Fruit fly (Drosophila melanogaster) whole organism, embryonic: Measurements from ENCODE around the gene Muc14A.
A peak's percentile ranks its signal among the peaks of the same experiment; 100 is the strongest.

Experiments
- Atf3 ChIP-seq: fragments of 200-800 bp; sonication (Bioruptor generic); optimal IDR thresholded peaks from 3 replicates; lab custom pipeline; 2016; ENCODE audit warnings: missing biosample characterization, missing genetic modification characterization
- CG10543 ChIP-seq: fragments of 200-800 bp; sonication (Bioruptor generic); optimal IDR thresholded peaks from 3 replicates; lab custom pipeline; 2017; ENCODE audit warnings: missing biosample characterization, mild to moderate bottlenecking, missing genetic modification characterization, moderate library complexity
- CG10565 ChIP-seq: fragments of 200-800 bp; sonication (Bioruptor generic); optimal IDR thresholded peaks from 3 replicates; lab custom pipeline; 2016; ENCODE audit warnings: missing biosample characterization, mild to moderate bottlenecking, missing genetic modification characterization
- CG11398 ChIP-seq: fragments of 200-800 bp; sonication (Bioruptor generic); optimal IDR thresholded peaks from 2 replicates; lab custom pipeline; 2016; ENCODE audit warnings: missing biosample characterization, missing genetic modification characterization
- CG1233 ChIP-seq: fragments of 200-800 bp; sonication (Bioruptor generic); optimal IDR thresholded peaks from 4 replicates; lab custom pipeline; 2018; ENCODE audit warnings: missing biosample characterization, mild to moderate bottlenecking, missing genetic modification characterization
- CG14441 ChIP-seq: fragments of 200-800 bp; sonication (Bioruptor generic); IDR thresholded peaks from 2 replicates; pipeline ENCODE4 v1.3.6; 2022; ENCODE audit warnings: missing biosample characterization, missing genetic modification characterization
- CG14965 ChIP-seq: fragments of 200-800 bp; sonication (Bioruptor generic); optimal IDR thresholded peaks from 2 replicates; lab custom pipeline; 2016; ENCODE audit warnings: missing biosample characterization, missing genetic modification characterization, borderline replicate concordance
- CG1647 ChIP-seq: fragments of 200-800 bp; sonication (Bioruptor generic); optimal IDR thresholded peaks from 3 replicates; lab custom pipeline; 2016; ENCODE audit warnings: missing biosample characterization, missing genetic modification characterization
- CG17612 ChIP-seq: fragments of 200-800 bp; sonication (Bioruptor generic); IDR thresholded peaks from 2 replicates; pipeline ENCODE4 v1.3.6; 2022; ENCODE audit warnings: missing biosample characterization, missing genetic modification characterization
- CG17829 ChIP-seq: fragments of 200-800 bp; optimal IDR thresholded peaks from 2 replicates; lab custom pipeline; 2019; ENCODE audit warnings: missing biosample characterization, mild to moderate bottlenecking, missing genetic modification characterization, moderate library complexity
- CG1792 ChIP-seq: fragments of 200-800 bp; sonication (Bioruptor generic); optimal IDR thresholded peaks from 2 replicates; lab custom pipeline; 2016; ENCODE audit warnings: missing biosample characterization, missing genetic modification characterization
- CG18476 ChIP-seq: fragments of 200-800 bp; sonication (Bioruptor generic); optimal IDR thresholded peaks from 2 replicates; lab custom pipeline; 2016; ENCODE audit warnings: missing biosample characterization, mild to moderate bottlenecking, missing genetic modification characterization
- CG31365 ChIP-seq: fragments of 200-800 bp; sonication (Bioruptor generic); optimal IDR thresholded peaks from 2 replicates; lab custom pipeline; 2018; ENCODE audit warnings: missing biosample characterization, mild to moderate bottlenecking, missing genetic modification characterization
- CG33213 ChIP-seq: fragments of 200-800 bp; sonication (Bioruptor generic); optimal IDR thresholded peaks from 3 replicates; lab custom pipeline; 2016; ENCODE audit warnings: missing biosample characterization, missing genetic modification characterization
- CG33557 ChIP-seq: fragments of 200-800 bp; sonication (Bioruptor generic); optimal IDR thresholded peaks from 2 replicates; lab custom pipeline; 2019; ENCODE audit warnings: missing biosample characterization, mild to moderate bottlenecking, missing genetic modification characterization, moderate library complexity
- CG3838 ChIP-seq: fragments of 200-800 bp; sonication (Bioruptor generic); optimal IDR thresholded peaks from 3 replicates; lab custom pipeline; 2016; ENCODE audit warnings: missing biosample characterization, missing genetic modification characterization
- CG6683 ChIP-seq: fragments of 200-800 bp; sonication (Bioruptor generic); optimal IDR thresholded peaks from 2 replicates; lab custom pipeline; 2017; ENCODE audit warnings: missing biosample characterization, mild to moderate bottlenecking, missing genetic modification characterization, missing genetic modification reagents
- CG9437 ChIP-seq: fragments of 200-800 bp; sonication (Bioruptor generic); optimal IDR thresholded peaks from 2 replicates; lab custom pipeline; 2018; ENCODE audit warnings: missing biosample characterization, mild to moderate bottlenecking, missing genetic modification characterization
- CG9797 ChIP-seq: fragments of 200-800 bp; sonication (Bioruptor generic); optimal IDR thresholded peaks from 3 replicates; lab custom pipeline; 2018; ENCODE audit warnings: missing biosample characterization, mild to moderate bottlenecking, missing genetic modification characterization
- Chrac-16 ChIP-seq: fragments of 200-800 bp; sonication (Bioruptor generic); optimal IDR thresholded peaks from 3 replicates; lab custom pipeline; 2016; ENCODE audit warnings: missing biosample characterization, missing genetic modification characterization
- CoRest ChIP-seq: fragments of 200-800 bp; sonication (Bioruptor generic); optimal IDR thresholded peaks from 3 replicates; lab custom pipeline; 2018; ENCODE audit warnings: missing biosample characterization, mild to moderate bottlenecking, missing genetic modification characterization, moderate library complexity
- Gsc ChIP-seq: fragments of 200-800 bp; sonication (Bioruptor generic); IDR thresholded peaks from 2 replicates; pipeline ENCODE4 v1.3.6; 2022; ENCODE audit warnings: missing biosample characterization, missing genetic modification characterization
- Hr51 ChIP-seq, 2 experiments: fragments of 200-800 bp; sonication (Bioruptor generic); optimal IDR thresholded peaks; 2 replicates in 1 of 2; 3 replicates in 1 of 2; lab custom pipeline; 2016 to 2018; ENCODE audit warnings: missing biosample characterization in 2 of 2, missing genetic modification characterization in 2 of 2, mild to moderate bottlenecking in 1 of 2, moderate library complexity in 1 of 2
- Myb ChIP-seq: fragments of 200-800 bp; sonication (Bioruptor generic); optimal IDR thresholded peaks from 2 replicates; lab custom pipeline; 2016; ENCODE audit warnings: missing biosample characterization, missing genetic modification characterization
- Nf-YB ChIP-seq: fragments of 200-800 bp; sonication (Bioruptor generic); optimal IDR thresholded peaks from 3 replicates; lab custom pipeline; 2019; ENCODE audit warnings: missing biosample characterization, mild to moderate bottlenecking, missing genetic modification characterization, moderate library complexity
- Opbp ChIP-seq: fragments of 200-800 bp; sonication (Bioruptor generic); IDR thresholded peaks from 3 replicates; pipeline ENCODE4 v1.3.6; 2022; ENCODE audit warnings: missing biosample characterization, missing genetic modification characterization; ENCODE audit not compliant: partially characterized antibody
- Sox102F ChIP-seq: fragments of 200-800 bp; sonication (Bioruptor generic); optimal IDR thresholded peaks from 2 replicates; lab custom pipeline; 2018; ENCODE audit warnings: missing biosample characterization, mild to moderate bottlenecking, missing genetic modification characterization, moderate library complexity
- Stat92E ChIP-seq, 3 experiments: fragments of >200 bp in 2 of 3; fragments of 200-800 bp in 1 of 3; sonication (Bioruptor generic) in 1 of 3; optimal IDR thresholded peaks; 2 replicates each; lab custom pipeline; 2017 to 2019; ENCODE audit warnings: missing biosample characterization in 3 of 3, missing genetic modification characterization in 3 of 3, mild to moderate bottlenecking in 1 of 3, moderate library complexity in 1 of 3
- Usf ChIP-seq: fragments of 200-800 bp; sonication (Bioruptor generic); optimal IDR thresholded peaks from 2 replicates; lab custom pipeline; 2017; ENCODE audit warnings: missing genotype, missing biosample characterization, missing genetic modification characterization
- Vsx1 ChIP-seq: fragments of 200-800 bp; sonication (Bioruptor generic); optimal IDR thresholded peaks from 2 replicates; lab custom pipeline; 2017; ENCODE audit warnings: missing biosample characterization, mild to moderate bottlenecking, missing genetic modification characterization, missing genetic modification reagents
- Xbp1 ChIP-seq: fragments of 200-800 bp; sonication (Bioruptor generic); optimal IDR thresholded peaks from 3 replicates; lab custom pipeline; 2016; ENCODE audit warnings: missing biosample characterization, mild to moderate bottlenecking, missing genetic modification characterization
- emc ChIP-seq: fragments of 200-800 bp; sonication (Bioruptor generic); optimal IDR thresholded peaks from 2 replicates; lab custom pipeline; 2016; ENCODE audit warnings: missing biosample characterization, missing genetic modification characterization
- gro ChIP-seq: fragments of 200-800 bp; sonication (Bioruptor generic); optimal IDR thresholded peaks from 2 replicates; lab custom pipeline; 2016; ENCODE audit warnings: missing biosample characterization, missing genetic modification characterization
- insv ChIP-seq, 2 experiments: fragments of 200-800 bp; sonication (Bioruptor generic); optimal IDR thresholded peaks; 3 replicates each; lab custom pipeline; 2016 to 2018; ENCODE audit warnings: missing biosample characterization in 2 of 2, missing genetic modification characterization in 2 of 2
- kay ChIP-seq: fragments of 200-800 bp; sonication (Bioruptor generic); optimal IDR thresholded peaks from 2 replicates; lab custom pipeline; 2016; ENCODE audit warnings: missing biosample characterization, missing genetic modification characterization
- mirr ChIP-seq: fragments of 200-800 bp; sonication (Bioruptor generic); optimal IDR thresholded peaks from 3 replicates; lab custom pipeline; 2018; ENCODE audit warnings: missing biosample characterization, mild to moderate bottlenecking, missing genetic modification characterization
- pb ChIP-seq: fragments of 200-800 bp; sonication (Bioruptor generic); optimal IDR thresholded peaks from 3 replicates; lab custom pipeline; 2016; ENCODE audit warnings: missing biosample characterization, missing genetic modification characterization
- pho ChIP-seq: fragments of 200-800 bp; sonication (Bioruptor generic); optimal IDR thresholded peaks from 2 replicates; lab custom pipeline; 2016; ENCODE audit warnings: missing biosample characterization, missing genetic modification characterization
- phol ChIP-seq: fragments of 200-800 bp; sonication (Bioruptor generic); optimal IDR thresholded peaks from 3 replicates; lab custom pipeline; 2018; ENCODE audit warnings: missing biosample characterization, mild to moderate bottlenecking, missing genetic modification characterization, moderate library complexity
- run ChIP-seq: fragments of 200-800 bp; sonication (Bioruptor generic); optimal IDR thresholded peaks from 3 replicates; lab custom pipeline; 2018; ENCODE audit warnings: missing biosample characterization, mild to moderate bottlenecking, missing genetic modification characterization
- sima ChIP-seq: fragments of 200-800 bp; sonication (Bioruptor generic); optimal IDR thresholded peaks from 2 replicates; lab custom pipeline; 2016; ENCODE audit warnings: missing biosample characterization, missing genetic modification characterization
- sna ChIP-seq: fragments of 200-800 bp; sonication (Bioruptor generic); IDR thresholded peaks from 2 replicates; pipeline ENCODE4 v1.3.6; 2022; ENCODE audit warnings: missing biosample characterization, missing genetic modification characterization; ENCODE audit not compliant: partially characterized antibody
- stwl ChIP-seq: fragments of 200-800 bp; sonication (Bioruptor generic); optimal IDR thresholded peaks from 3 replicates; lab custom pipeline; 2018; ENCODE audit warnings: missing biosample characterization, mild to moderate bottlenecking, missing genetic modification characterization, moderate library complexity
- sug ChIP-seq: fragments of 200-800 bp; optimal IDR thresholded peaks from 2 replicates; lab custom pipeline; 2019; ENCODE audit warnings: missing biosample characterization, mild to moderate bottlenecking, missing genetic modification characterization, moderate library complexity
- tup ChIP-seq: fragments of 200-800 bp; sonication (Bioruptor generic); optimal IDR thresholded peaks from 2 replicates; lab custom pipeline; 2016; ENCODE audit warnings: missing biosample characterization, mild to moderate bottlenecking, missing genetic modification characterization, moderate library complexity
- tx ChIP-seq: fragments of 200-800 bp; sonication (Bioruptor generic); optimal IDR thresholded peaks from 2 replicates; lab custom pipeline; 2016; ENCODE audit warnings: missing biosample characterization, missing genetic modification characterization
- unpg ChIP-seq: fragments of 200-800 bp; sonication (Bioruptor generic); optimal IDR thresholded peaks from 3 replicates; lab custom pipeline; 2018; ENCODE audit warnings: missing biosample characterization, mild to moderate bottlenecking, missing genetic modification characterization, moderate library complexity
- usp ChIP-seq: fragments of >200 bp; optimal IDR thresholded peaks from 2 replicates; lab custom pipeline; 2017; ENCODE audit warnings: missing biosample characterization, missing genetic modification characterization
- zen2 ChIP-seq: fragments of 200-800 bp; sonication (Bioruptor generic); IDR thresholded peaks from 3 replicates; pipeline ENCODE4 v1.3.6; 2022; ENCODE audit warnings: missing biosample characterization, missing genetic modification characterization; ENCODE audit not compliant: partially characterized antibody
- zfh1 ChIP-seq: fragments of 200-800 bp; sonication (Bioruptor generic); IDR thresholded peaks from 3 replicates; pipeline ENCODE4 v1.3.6; 2022; ENCODE audit warnings: missing biosample characterization, missing genetic modification characterization

Gene Muc14A

dm6 chrX:16005551-16006197, 3.2 kb upstream of the Muc14A start, which contains the start of the genes vap and CG12698 (continued):
- TF ChIP-seq CG3838 (GFP tag; lab: Kevin White, UChicago) (no peak), tx (GFP tag; lab: Kevin White, UChicago) (no peak), CG33557 (GFP tag; lab: Kevin White, UChicago) (no peak), insv (GFP tag; optimal IDR thresholded peaks at IDR 0.05; lab: Kevin White, UChicago) (no peak), CG9437 (GFP tag; lab: Kevin White, UChicago) (no peak), Hr51 (GFP tag; optimal IDR thresholded peaks at IDR 0.05; lab: Kevin White, UChicago) (no peak), gro (GFP tag; lab: Kevin White, UChicago) (no peak), CG31365 (no peak), zen2 (GFP tag; lab: Robert Waterston, UW) (no peak; the same call in 2 of the 3 replicates), Stat92E (GFP tag; optimal IDR thresholded peaks at IDR 0.05; lab: Kevin White, UChicago) (no peak), Opbp (GFP tag; lab: Robert Waterston, UW) (peak; percentile 68; the same call in 2 of the 3 replicates), Sox102F (no peak), CoRest (tag; lab: Kevin White, UChicago) (no peak), Gsc (no peak), sima (GFP tag; lab: Kevin White, UChicago) (no peak), kay (GFP tag; lab: Kevin White, UChicago) (no peak), mirr (no peak), Xbp1 (no peak), CG14965 (GFP tag; lab: Kevin White, UChicago) (no peak), Chrac-16 (no peak), CG17829 (no peak), CG11398 (GFP tag; lab: Kevin White, UChicago) (no peak), sna (GFP tag; lab: Robert Waterston, UW) (peak; percentile 35; the same call in 1 of the 2 replicates), Nf-YB (GFP tag; lab: Kevin White, UChicago) (no peak), CG33213 (GFP tag; lab: Kevin White, UChicago) (no peak), CG1647 (GFP tag; lab: Kevin White, UChicago) (no peak), pho (GFP tag; lab: Kevin White, UChicago) (no peak), Atf3 (GFP tag; lab: Kevin White, UChicago) (no peak), Myb (peak; percentile 87), emc (GFP tag; lab: Kevin White, UChicago) (no peak), Usf (no peak), CG10565 (GFP tag; lab: Kevin White, UChicago) (no peak), CG9797 (GFP tag; lab: Kevin White, UChicago) (peak; percentile 66), CG1233 (GFP tag; lab: Kevin White, UChicago) (no peak), CG6683 (GFP tag; lab: Kevin White, UChicago) (no peak), run (tag; lab: Kevin White, UChicago) (no peak), unpg (no peak), CG17612 (no peak), tup (no peak), phol (tag; lab: Kevin White, UChicago) (peak; percentile 30), CG1792 (no peak), Vsx1 (no peak), CG14441 (GFP tag; lab: Robert Waterston, UW) (no peak), CG18476 (no peak), CG10543 (GFP tag; lab: Kevin White, UChicago) (no peak), zfh1 (GFP tag; lab: Robert Waterston, UW) (no peak), sug (tag; lab: Kevin White, UChicago) (no peak), stwl (tag; lab: Kevin White, UChicago) (peak; percentile 92), pb (GFP tag; lab: Kevin White, UChicago) (no peak), usp (GFP tag; lab: Kevin White, UChicago) (no peak)
